Worm (Caenorhabditis elegans) whole organism, L4 larva: ENCODE data around the gene Y47D3A.34.

Experiments used
- F49E8.2 ChIP-seq: sonication (generic microtip); optimal IDR thresholded peaks from 2 replicates; lab custom pipeline; 2016; ENCODE audit warnings: missing compliant biosample characterization, mild to moderate bottlenecking, missing genetic modification characterization, borderline replicate concordance
- R02D3.7 ChIP-seq: fragments of 150-350 bp; sonication (generic microtip); optimal IDR thresholded peaks from 3 replicates; lab custom pipeline; 2014; ENCODE audit warnings: missing biosample characterization, missing genetic modification characterization
- T20F7.1 ChIP-seq: fragments of 200-800 bp; sonication (Bioruptor generic); optimal IDR thresholded peaks from 2 replicates; lab custom pipeline; 2018; ENCODE audit warnings: mild to moderate bottlenecking, missing genetic modification characterization, missing compliant biosample characterization
- T26A8.4 ChIP-seq: fragments of 200-800 bp; sonication (Bioruptor generic); IDR thresholded peaks from 2 replicates; pipeline ENCODE4 v1.3.6; 2022; ENCODE audit warnings: missing genetic modification characterization, missing compliant biosample characterization
- Y105C5A.15 ChIP-seq: fragments of 200-800 bp; sonication (Bioruptor generic); IDR thresholded peaks from 2 replicates; pipeline ENCODE4 v1.3.6; 2022; ENCODE audit warnings: missing genetic modification characterization, missing compliant biosample characterization
- Y48G9A.11 ChIP-seq: fragments of 200-800 bp; sonication (Bioruptor generic); IDR thresholded peaks from 2 replicates; pipeline ENCODE4 v1.3.6; 2022; ENCODE audit warnings: missing genetic modification reagents, missing genetic modification characterization, missing compliant biosample characterization
- aha-1 ChIP-seq: fragments of 150-350 bp; peaks from one replicate; lab custom pipeline; 2014; ENCODE audit warnings: missing biosample characterization, missing genetic modification characterization
- attf-4 ChIP-seq: sonication (generic microtip); optimal IDR thresholded peaks from 3 replicates; lab custom pipeline; 2017; ENCODE audit warnings: missing biosample characterization, missing genetic modification characterization
- ceh-28 ChIP-seq: fragments of 150-350 bp; optimal IDR thresholded peaks from 2 replicates; lab custom pipeline; 2014; ENCODE audit warnings: missing biosample characterization, missing genetic modification reagents, missing genetic modification characterization
- ctbp-1 ChIP-seq: fragments of 200-800 bp; sonication (Bioruptor generic); IDR thresholded peaks from 2 replicates; pipeline ENCODE4 v1.3.6; 2022; ENCODE audit warnings: missing genetic modification reagents, missing genetic modification characterization, missing compliant biosample characterization
- daf-19 ChIP-seq: fragments of 200-800 bp; sonication (Bioruptor generic); conservative IDR thresholded peaks from 2 replicates; pipeline ENCODE4 v1.3.6; 2022; ENCODE audit warnings: missing genetic modification characterization, missing compliant biosample characterization
- daf-8 ChIP-seq: fragments of 200-800 bp; sonication (Bioruptor generic); IDR thresholded peaks from 2 replicates; pipeline ENCODE4 v1.3.6; 2022; ENCODE audit warnings: missing genetic modification characterization, missing compliant biosample characterization
- dmd-6 ChIP-seq: fragments of 200-800 bp; sonication (Bioruptor generic); IDR thresholded peaks from 2 replicates; pipeline ENCODE4 v1.3.6; 2022; ENCODE audit warnings: missing genetic modification reagents, missing genetic modification characterization, missing compliant biosample characterization
- dpl-1 ChIP-seq: fragments of 150-350 bp; optimal IDR thresholded peaks from 2 replicates; lab custom pipeline; 2014; ENCODE audit warnings: missing biosample characterization, missing genetic modification reagents, missing genetic modification characterization
- dve-1 ChIP-seq: sonication (generic microtip); optimal IDR thresholded peaks from 2 replicates; lab custom pipeline; 2017; ENCODE audit warnings: antibody characterized with exemption, mild to moderate bottlenecking, missing genetic modification characterization, missing compliant biosample characterization; ENCODE audit not compliant: insufficient read depth
- egl-27 ChIP-seq: sonication (generic microtip); optimal IDR thresholded peaks from 3 replicates; lab custom pipeline; 2017; ENCODE audit warnings: missing biosample characterization, missing genetic modification reagents, missing genetic modification characterization
- egl-43 ChIP-seq: fragments of 200-800 bp; sonication (Bioruptor generic); IDR thresholded peaks from 2 replicates; pipeline ENCODE4 v1.3.6; 2022; ENCODE audit warnings: missing genetic modification reagents, missing genetic modification characterization, missing compliant biosample characterization
- gei-8 ChIP-seq: fragments of 200-800 bp; sonication (Bioruptor generic); optimal IDR thresholded peaks from 2 replicates; lab custom pipeline; 2018; ENCODE audit warnings: mild to moderate bottlenecking, missing genetic modification characterization, missing compliant biosample characterization
- hlh-30 ChIP-seq: sonication (generic microtip); optimal IDR thresholded peaks from 2 replicates; lab custom pipeline; 2017; ENCODE audit warnings: antibody characterized with exemption, mild to moderate bottlenecking, missing genetic modification characterization, missing compliant biosample characterization; ENCODE audit not compliant: insufficient read depth
- lim-7 ChIP-seq: fragments of 200-800 bp; sonication (Bioruptor generic); IDR thresholded peaks from 2 replicates; pipeline ENCODE4 v1.3.6; 2022; ENCODE audit warnings: missing genetic modification characterization, missing compliant biosample characterization
- lin-13 ChIP-seq: fragments of 150-350 bp; optimal IDR thresholded peaks from 2 replicates; lab custom pipeline; 2014; ENCODE audit warnings: missing biosample characterization, missing genetic modification reagents, missing genetic modification characterization
- lin-15B ChIP-seq: fragments of 150-350 bp; sonication (generic microtip); optimal IDR thresholded peaks from 3 replicates; lab custom pipeline; 2014; ENCODE audit warnings: missing biosample characterization, missing genetic modification characterization
- lin-38 ChIP-seq: fragments of 200-800 bp; sonication (Bioruptor generic); IDR thresholded peaks from 2 replicates; pipeline ENCODE4 v1.3.6; 2022; ENCODE audit warnings: missing genetic modification reagents, missing genetic modification characterization, missing compliant biosample characterization
- lin-39 ChIP-seq: fragments of 150-350 bp; optimal IDR thresholded peaks from 2 replicates; lab custom pipeline; 2014; ENCODE audit warnings: missing biosample characterization, missing genetic modification reagents, missing genetic modification characterization
- lsy-2 ChIP-seq, 2 experiments: fragments of 150-350 bp in 1 of 2; sonication (generic microtip) in 1 of 2; optimal IDR thresholded peaks; 2 replicates each; lab custom pipeline; 2014 to 2017; ENCODE audit warnings: missing biosample characterization in 2 of 2, missing genetic modification characterization in 2 of 2
- mep-1 ChIP-seq: fragments of 150-350 bp; sonication (generic microtip); optimal IDR thresholded peaks from 3 replicates; lab custom pipeline; 2014; ENCODE audit warnings: missing biosample characterization, missing genetic modification characterization
- mes-2 ChIP-seq: sonication (generic microtip); optimal IDR thresholded peaks from 2 replicates; lab custom pipeline; 2016; ENCODE audit warnings: missing genotype, mild to moderate bottlenecking, missing genetic modification characterization, missing compliant biosample characterization; ENCODE audit not compliant: poor library complexity, severe bottlenecking
- mxl-2 ChIP-seq: fragments of 200-800 bp; sonication (Bioruptor generic); conservative IDR thresholded peaks from 2 replicates; pipeline ENCODE4 v1.3.6; 2022; ENCODE audit warnings: missing genetic modification reagents, missing genetic modification characterization, missing compliant biosample characterization
- nhr-10 ChIP-seq: fragments of 150-350 bp; optimal IDR thresholded peaks from 2 replicates; lab custom pipeline; 2014; ENCODE audit warnings: missing biosample characterization, missing genetic modification characterization
- nhr-25 ChIP-seq: sonication (generic microtip); optimal IDR thresholded peaks from 2 replicates; lab custom pipeline; 2017; ENCODE audit warnings: missing genetic modification characterization, mild to moderate bottlenecking, missing compliant biosample characterization, antibody characterized with exemption, moderate library complexity, borderline replicate concordance; ENCODE audit not compliant: insufficient read depth
- nhr-28 ChIP-seq: fragments of 150-350 bp; optimal IDR thresholded peaks from 2 replicates; lab custom pipeline; 2014; ENCODE audit warnings: missing biosample characterization, missing genetic modification characterization
- nhr-48 ChIP-seq: sonication (generic microtip); optimal IDR thresholded peaks from 2 replicates; lab custom pipeline; 2016; ENCODE audit warnings: mild to moderate bottlenecking, missing genetic modification characterization, missing compliant biosample characterization
- pha-4 ChIP-seq, 2 experiments: fragments of 150-350 bp in 1 of 2; fragments of 200-800 bp in 1 of 2; sonication (Bioruptor generic) in 1 of 2; IDR thresholded peaks in 1 of 2; optimal IDR thresholded peaks in 1 of 2; 2 replicates each; pipeline versions ENCODE4 v1.3.6 to Lab custom; 2014 to 2022; ENCODE audit warnings: missing genetic modification characterization in 2 of 2, missing genetic modification reagents in 2 of 2, missing biosample characterization in 1 of 2, missing compliant biosample characterization in 1 of 2
- rbr-2 ChIP-seq: sonication (generic microtip); optimal IDR thresholded peaks from 2 replicates; lab custom pipeline; 2016; ENCODE audit warnings: missing genotype, missing genetic modification characterization, missing compliant biosample characterization
- saeg-2 ChIP-seq: fragments of 200-800 bp; sonication (Bioruptor generic); IDR thresholded peaks from 2 replicates; pipeline ENCODE4 v1.3.6; 2022; ENCODE audit warnings: missing genetic modification reagents, missing genetic modification characterization, missing compliant biosample characterization
- sdz-12 ChIP-seq: fragments of 200-800 bp; sonication (Bioruptor generic); optimal IDR thresholded peaks from 2 replicates; lab custom pipeline; 2018; ENCODE audit warnings: mild to moderate bottlenecking, missing genetic modification characterization, missing compliant biosample characterization
- skn-1 ChIP-seq: fragments of 150-350 bp; optimal IDR thresholded peaks from 2 replicates; lab custom pipeline; 2014; ENCODE audit warnings: missing biosample characterization, missing genetic modification characterization
- tra-1 ChIP-seq: fragments of 200-800 bp; sonication (Bioruptor generic); IDR thresholded peaks from 2 replicates; pipeline ENCODE4 v1.3.6; 2022; ENCODE audit warnings: missing genetic modification reagents, missing genetic modification characterization, missing compliant biosample characterization
- unc-62 ChIP-seq, 3 experiments: fragments of 150-350 bp in 1 of 3; sonication (generic microtip); optimal IDR thresholded peaks in 2 of 3; peaks in 1 of 3; 1 replicate in 1 of 3; 2 replicates in 2 of 3; lab custom pipeline; 2014 to 2017; ENCODE audit warnings: missing biosample characterization in 3 of 3, missing genetic modification characterization in 3 of 3, missing genetic modification reagents in 3 of 3, missing genotype in 1 of 3
- vab-7 ChIP-seq: fragments of 200-800 bp; sonication (Bioruptor generic); IDR thresholded peaks from 2 replicates; pipeline ENCODE4 v1.3.6; 2022; ENCODE audit warnings: missing genetic modification reagents, missing genetic modification characterization, missing compliant biosample characterization
- ztf-11 ChIP-seq: fragments of 150-350 bp; optimal IDR thresholded peaks from 2 replicates; lab custom pipeline; 2014; ENCODE audit warnings: missing biosample characterization, missing genetic modification characterization

The Y47D3A.34 gene

ce11 chrIII:11262089-11262488, 27.4 kb upstream of the Y47D3A.34 start (continued):
- TF ChIP-seq lin-39 (tag; lab: Kevin White, UChicago) (no peak), pha-4 (GFP tag; IDR thresholded peaks at IDR 0.05; lab: Robert Waterston, UW) (no peak), pha-4 (tag; optimal IDR thresholded peaks at IDR 0.05; lab: Kevin White, UChicago) (no peak), ztf-11 (no peak), mxl-2 (GFP tag; lab: Robert Waterston, UW) (no peak), egl-43 (GFP tag; lab: Robert Waterston, UW) (no peak)
- TF ChIP-seq, all 104 proteins: peak for 7

ce11 chrIII:11255072-11255471, 20.4 kb upstream of the Y47D3A.34 start:
- TF ChIP-seq sdz-12 (no peak), R02D3.7 (tag; lab: Kevin White, UChicago) (no peak), unc-62 (GFP tag; optimal IDR thresholded peaks at IDR 0.05 in 1 of 2; lab: Kevin White, UChicago) (peak in 1 of 2 experiments; percentile 21), unc-62 (tag; optimal IDR thresholded peaks at IDR 0.05; lab: Kevin White, UChicago) (no peak), T20F7.1 (GFP tag; lab: Kevin White, UChicago) (peak; percentile 8), T26A8.4 (GFP tag; lab: Robert Waterston, UW) (no peak), F49E8.2 (no peak), gei-8 (GFP tag; lab: Kevin White, UChicago) (no peak), nhr-48 (tag; lab: Kevin White, UChicago) (no peak), dmd-6 (GFP tag; lab: Robert Waterston, UW) (0 out of 2 replicates have a peak, but pooled peaks have one; percentile 11), lin-39 (tag; lab: Kevin White, UChicago) (no peak), dve-1 (tag; lab: Kevin White, UChicago) (peak; percentile 22), lsy-2 (tag; optimal IDR thresholded peaks at IDR 0.05; lab: Kevin White, UChicago) (no peak), nhr-28 (tag; lab: Kevin White, UChicago) (peak; percentile 12), lin-15B (no peak), egl-27 (tag; lab: Kevin White, UChicago) (no peak), rbr-2 (tag; lab: Kevin White, UChicago) (no peak), tra-1 (GFP tag; lab: Robert Waterston, UW) (no peak), saeg-2 (GFP tag; lab: Robert Waterston, UW) (no peak), nhr-10 (tag; lab: Kevin White, UChicago) (no peak), ceh-28 (tag; lab: Kevin White, UChicago) (no peak), daf-19 (GFP tag; lab: Robert Waterston, UW) (no peak), skn-1 (tag; lab: Kevin White, UChicago) (no peak), aha-1 (peak; percentile 17), Y48G9A.11 (GFP tag; lab: Robert Waterston, UW) (no peak), mep-1 (tag; lab: Kevin White, UChicago) (peak; percentile 27), lin-13 (GFP tag; lab: Kevin White, UChicago) (no peak), nhr-25 (tag; lab: Kevin White, UChicago) (no peak), daf-8 (GFP tag; lab: Robert Waterston, UW) (no peak), hlh-30 (tag; lab: Kevin White, UChicago) (peak; percentile 58)

ce11 chrIII:11251718-11252441, 17.2 kb upstream of the Y47D3A.34 start, which contains the start of gene Y47D3A.32:
Gene Y47D3A.32, plus strand, starts transcription at chrIII:11252391.
- TF ChIP-seq ctbp-1 (0 out of 2 replicates have a peak, but pooled peaks have one; percentile 26), Y105C5A.15 (GFP tag; lab: Robert Waterston, UW) (0 out of 2 replicates have a peak, but pooled peaks have one; percentile 2), Y48G9A.11 (GFP tag; lab: Robert Waterston, UW) (peak; percentile 34; the same call in 1 of the 2 replicates), dpl-1 (GFP tag; lab: Kevin White, UChicago) (no peak), mep-1 (tag; lab: Kevin White, UChicago) (peak; percentile 33), lim-7 (GFP tag; lab: Robert Waterston, UW) (0 out of 2 replicates have a peak, but pooled peaks have one; percentile 56), mes-2 (tag; lab: Kevin White, UChicago) (peak; percentile 22), pha-4 (GFP tag; IDR thresholded peaks at IDR 0.05; lab: Robert Waterston, UW) (peak; percentile 26; the same call in 1 of the 2 replicates), pha-4 (tag; optimal IDR thresholded peaks at IDR 0.05; lab: Kevin White, UChicago) (no peak), attf-4 (no peak), lin-38 (peak; percentile 49), dmd-6 (GFP tag; lab: Robert Waterston, UW) (no peak), lin-15B (no peak), vab-7 (0 out of 2 replicates have a peak, but pooled peaks have one; percentile 25)
